Worm (Caenorhabditis elegans): ENCODE data around the gene srj-6.
A peak's percentile ranks its signal among the peaks of the same experiment; 100 is the strongest.

Gene srj-6

ce11 chrV:654402-654801, at the start of gene srj-6:
srj-6 (minus strand) TSS chrV:654502.
- TF ChIP-seq madf-3 (GFP tag; IDR thresholded peaks at IDR 0.05) (no peak), repo-1 (tag; optimal IDR thresholded peaks at IDR 0.05) (no peak), dpff-1 (tag; optimal IDR thresholded peaks at IDR 0.05) (no peak), sea-2 (GFP tag; IDR thresholded peaks at IDR 0.05) (no peak), ztf-18 (tag; optimal IDR thresholded peaks at IDR 0.05) (no peak), attf-3 (GFP tag; conservative IDR thresholded peaks at IDR 0.05) (no peak)

ce11 chrV:702260-702659, 48.0 kb upstream of the srj-6 start, which contains the start of gene srbc-37:
srbc-37 (plus strand) TSS chrV:702560.
- TF ChIP-seq nfyb-1 (GFP tag; IDR thresholded peaks at IDR 0.05) (no peak), nhr-80 (tag; optimal IDR thresholded peaks at IDR 0.05) (no peak), ztf-25 (GFP tag; IDR thresholded peaks at IDR 0.05) (no peak), hlh-12 (tag; optimal IDR thresholded peaks at IDR 0.05) (no peak), dox-1 (GFP tag; IDR thresholded peaks at IDR 0.05) (no peak), ztf-6 (GFP tag; IDR thresholded peaks at IDR 0.05) (no peak)

- TF ChIP-seq nhr-80 (tag; optimal IDR thresholded peaks at IDR 0.05) = peak; percentile 39
- no peak for TF ChIP-seq zfh-2 (GFP tag; conservative IDR thresholded peaks at IDR 0.05)
These were observed 45.3 kb upstream of the srj-6 start, which contains the start of the genes ugt-29 and srx-5 for ce11 chrV:699489-700129. ugt-29 (minus strand) TSS chrV:699589. srx-5 (plus strand) TSS chrV:700079.

- TF ChIP-seq C06A6.2 (GFP tag; conservative IDR thresholded peaks at IDR 0.05) = no peak
- TF ChIP-seq ets-4 (GFP tag; optimal IDR thresholded peaks at IDR 0.05) = no peak
These were observed 44.7 kb upstream of the srj-6 start for ce11 chrV:699051-699450.

- TF ChIP-seq T07F8.4 (tag; optimal IDR thresholded peaks at IDR 0.05) (no peak), nhr-179 (tag; optimal IDR thresholded peaks at IDR 0.05) (no peak), Y67H2A.10 (GFP tag; conservative IDR thresholded peaks at IDR 0.05) (no peak), ztf-28 (GFP tag; IDR thresholded peaks at IDR 0.05) (no peak), mxl-1 (tag; optimal IDR thresholded peaks at IDR 0.05) (no peak), T26A5.8 (tag; optimal IDR thresholded peaks at IDR 0.05) (no peak)
These were observed 41.6 kb upstream of the srj-6 start, which contains the start of gene srj-52 for ce11 chrV:695914-696313. srj-52 (minus strand) TSS chrV:696014.

ce11 chrV:694625-695024, 40.3 kb upstream of the srj-6 start, which contains the start of gene srj-53:
srj-53 (minus strand) TSS chrV:694725.
- TF ChIP-seq unc-62 (GFP tag; optimal IDR thresholded peaks at IDR 0.05) = no peak

ce11 chrV:692720-693422, 38.6 kb upstream of the srj-6 start, which contains the start of gene srx-4:
srx-4 (minus strand) TSS chrV:692770.
- TF ChIP-seq attf-6 (GFP tag; IDR thresholded peaks at IDR 0.05) (no peak), rec-8 (tag; optimal IDR thresholded peaks at IDR 0.05) (no peak)

ce11 chrV:689538-689937, 35.2 kb upstream of the srj-6 start:
- peak; percentile 46; the same call in 1 of the 2 replicates for TF ChIP-seq egrh-3 (GFP tag; IDR thresholded peaks at IDR 0.05)
- TF ChIP-seq Y79H2A.3 (GFP tag; conservative IDR thresholded peaks at IDR 0.05) = no peak
- TF ChIP-seq B0019.2 (GFP tag; conservative IDR thresholded peaks at IDR 0.05) = no peak
- no peak for TF ChIP-seq Y67H2A.10 (GFP tag; conservative IDR thresholded peaks at IDR 0.05)
- TF ChIP-seq lin-35 (GFP tag; optimal IDR thresholded peaks at IDR 0.05) = no peak
- TF ChIP-seq zfh-2 (GFP tag; conservative IDR thresholded peaks at IDR 0.05) = peak; percentile 70
- TF ChIP-seq mes-4 (tag; optimal IDR thresholded peaks at IDR 0.05) = no peak
- no peak for TF ChIP-seq hsf-1 (GFP tag; IDR thresholded peaks at IDR 0.05)
- no peak for TF ChIP-seq bed-2 (GFP tag; IDR thresholded peaks at IDR 0.05)
- TF ChIP-seq ama-1 (optimal IDR thresholded peaks at IDR 0.05) = no peak
- TF ChIP-seq ama-1 (GFP tag; optimal IDR thresholded peaks at IDR 0.05) = no peak
- TF ChIP-seq tlf-1 (GFP tag; optimal IDR thresholded peaks at IDR 0.05) = no peak
- no peak for TF ChIP-seq lin-40 (tag; optimal IDR thresholded peaks at IDR 0.05)
